Fruit fly (Drosophila melanogaster) whole organism, embryonic: ENCODE results near the gene SerRS.
A peak's percentile ranks its signal among the peaks of the same experiment; 100 is the strongest.

Experiments used
- C15 ChIP-seq: fragments of 200-800 bp; sonication (Bioruptor generic); IDR thresholded peaks from 3 replicates; pipeline ENCODE4 v1.3.6; 2022; ENCODE audit warnings: missing biosample characterization, missing genetic modification characterization
- CG10147 ChIP-seq: fragments of 200-800 bp; sonication (Bioruptor generic); optimal IDR thresholded peaks from 2 replicates; lab custom pipeline; 2019; ENCODE audit warnings: missing biosample characterization, mild to moderate bottlenecking, missing genetic modification characterization, moderate library complexity
- CG1024 ChIP-seq: fragments of 200-800 bp; sonication (Bioruptor generic); IDR thresholded peaks from 2 replicates; pipeline ENCODE4 v1.3.6; 2022; ENCODE audit warnings: missing biosample characterization, missing genetic modification characterization
- CG10431 ChIP-seq: fragments of 200-800 bp; sonication (Bioruptor generic); optimal IDR thresholded peaks from 3 replicates; lab custom pipeline; 2018; ENCODE audit warnings: missing biosample characterization, mild to moderate bottlenecking, missing genetic modification characterization
- CG12659 ChIP-seq: fragments of 200-800 bp; sonication (Bioruptor generic); optimal IDR thresholded peaks from 3 replicates; lab custom pipeline; 2017; ENCODE audit warnings: mild to moderate bottlenecking, missing biosample characterization, missing genetic modification reagents, missing genetic modification characterization
- CG13424 ChIP-seq: fragments of 200-800 bp; sonication (Bioruptor generic); optimal IDR thresholded peaks from 2 replicates; lab custom pipeline; 2019; ENCODE audit warnings: missing biosample characterization, mild to moderate bottlenecking, missing genetic modification characterization, moderate library complexity
- CG1529 ChIP-seq: fragments of 200-800 bp; sonication (Bioruptor generic); optimal IDR thresholded peaks from 3 replicates; lab custom pipeline; 2018; ENCODE audit warnings: missing biosample characterization, missing genetic modification characterization
- CG15479 ChIP-seq: fragments of 200-800 bp; sonication (Bioruptor generic); optimal IDR thresholded peaks from 3 replicates; lab custom pipeline; 2019; ENCODE audit warnings: missing biosample characterization, mild to moderate bottlenecking, missing genetic modification characterization, moderate library complexity
- CG18011 ChIP-seq: fragments of 200-800 bp; sonication (Bioruptor generic); optimal IDR thresholded peaks from 2 replicates; lab custom pipeline; 2017; ENCODE audit warnings: missing biosample characterization, missing genetic modification characterization, mild to moderate bottlenecking, moderate library complexity, missing genotype
- CG31388 ChIP-seq: fragments of 200-800 bp; sonication (Bioruptor generic); optimal IDR thresholded peaks from 2 replicates; lab custom pipeline; 2016; ENCODE audit warnings: missing biosample characterization, missing genetic modification characterization
- CG32767 ChIP-seq: fragments of 200-800 bp; sonication (Bioruptor generic); IDR thresholded peaks from 2 replicates; pipeline ENCODE4 v1.3.6; 2022; ENCODE audit warnings: missing biosample characterization, missing genetic modification characterization
- CG3995 ChIP-seq: fragments of 200-800 bp; sonication (Bioruptor generic); optimal IDR thresholded peaks from 3 replicates; lab custom pipeline; 2016; ENCODE audit warnings: missing biosample characterization, missing genetic modification characterization
- CG6175 ChIP-seq: fragments of 200-800 bp; sonication (Bioruptor generic); IDR thresholded peaks from 3 replicates; pipeline ENCODE4 v1.3.6; 2022; ENCODE audit warnings: missing biosample characterization, missing genetic modification characterization
- CG6791 ChIP-seq: fragments of 200-800 bp; sonication (Bioruptor generic); IDR thresholded peaks from 3 replicates; pipeline ENCODE4 v1.3.6; 2022; ENCODE audit warnings: missing biosample characterization, missing genetic modification characterization; ENCODE audit not compliant: partially characterized antibody
- CG7987 ChIP-seq: fragments of 200-800 bp; sonication (Bioruptor generic); optimal IDR thresholded peaks from 2 replicates; lab custom pipeline; 2018; ENCODE audit warnings: missing biosample characterization, mild to moderate bottlenecking, missing genetic modification characterization, moderate library complexity
- CG8290 ChIP-seq, 3 experiments: fragments of 200-800 bp; sonication (Bioruptor generic); optimal IDR thresholded peaks; 2 replicates each; lab custom pipeline; 2016 to 2019; ENCODE audit warnings: missing biosample characterization in 3 of 3, missing genetic modification characterization in 3 of 3, mild to moderate bottlenecking in 2 of 3, moderate library complexity in 1 of 3
- CG9609 ChIP-seq: fragments of 200-800 bp; sonication (Bioruptor generic); optimal IDR thresholded peaks from 3 replicates; lab custom pipeline; 2016; ENCODE audit warnings: missing biosample characterization, missing genetic modification characterization
- CTCF ChIP-seq: fragments of 200-800 bp; sonication (Bioruptor generic); optimal IDR thresholded peaks from 2 replicates; lab custom pipeline; 2017; ENCODE audit warnings: missing biosample characterization, mild to moderate bottlenecking, missing genetic modification characterization, moderate library complexity
- Dip2 ChIP-seq: fragments of 200-800 bp; sonication (Bioruptor generic); IDR thresholded peaks from 2 replicates; pipeline ENCODE4 v1.3.6; 2022; ENCODE audit warnings: missing biosample characterization, missing genetic modification characterization
- Mad ChIP-seq: fragments of 200-800 bp; sonication (Bioruptor generic); optimal IDR thresholded peaks from 2 replicates; lab custom pipeline; 2016; ENCODE audit warnings: missing biosample characterization, missing genetic modification characterization
- Nf-YA ChIP-seq: fragments of 200-800 bp; sonication (Bioruptor generic); IDR thresholded peaks from 2 replicates; pipeline ENCODE4 v1.3.6; 2022; ENCODE audit warnings: missing biosample characterization, missing genetic modification characterization
- Poxn ChIP-seq: fragments of 200-800 bp; sonication (Bioruptor generic); IDR thresholded peaks from 2 replicates; pipeline ENCODE4 v1.3.6; 2022; ENCODE audit warnings: missing biosample characterization, missing genetic modification characterization
- Ravus ChIP-seq: fragments of 200-800 bp; sonication (Bioruptor generic); IDR thresholded peaks from 2 replicates; pipeline ENCODE4 v1.3.6; 2022; ENCODE audit warnings: missing biosample characterization, missing genetic modification characterization
- TFAM ChIP-seq: fragments of 200-800 bp; sonication (Bioruptor generic); optimal IDR thresholded peaks from 2 replicates; lab custom pipeline; 2017; ENCODE audit warnings: missing biosample characterization, missing genetic modification characterization, inconsistent platforms
- Xbp1 ChIP-seq: fragments of 200-800 bp; sonication (Bioruptor generic); optimal IDR thresholded peaks from 3 replicates; lab custom pipeline; 2016; ENCODE audit warnings: missing biosample characterization, mild to moderate bottlenecking, missing genetic modification characterization
- Xrp1 ChIP-seq: fragments of 200-800 bp; sonication (Bioruptor generic); IDR thresholded peaks from 2 replicates; pipeline ENCODE4 v1.3.6; 2022; ENCODE audit warnings: missing biosample characterization, missing genetic modification characterization
- caup ChIP-seq: fragments of 200-800 bp; sonication (Bioruptor generic); optimal IDR thresholded peaks from 3 replicates; lab custom pipeline; 2017; ENCODE audit warnings: missing biosample characterization, mild to moderate bottlenecking, missing genetic modification characterization, moderate library complexity; ENCODE audit not compliant: severe bottlenecking
- chinmo ChIP-seq: fragments of 200-800 bp; sonication (Bioruptor generic); IDR thresholded peaks from 4 replicates; pipeline ENCODE4 v1.3.6; 2022; ENCODE audit warnings: missing biosample characterization, missing genetic modification characterization; ENCODE audit not compliant: partially characterized antibody
- chn ChIP-seq: fragments of 200-800 bp; sonication (Bioruptor generic); optimal IDR thresholded peaks from 2 replicates; lab custom pipeline; 2016; ENCODE audit warnings: missing biosample characterization, missing genetic modification characterization
- da ChIP-seq: fragments of 200-800 bp; sonication (Bioruptor generic); optimal IDR thresholded peaks from 2 replicates; lab custom pipeline; 2016; ENCODE audit warnings: missing biosample characterization, missing genetic modification characterization
- dimm ChIP-seq: fragments of 200-800 bp; sonication (Bioruptor generic); IDR thresholded peaks from 2 replicates; pipeline ENCODE4 v1.3.6; 2022; ENCODE audit warnings: missing biosample characterization, missing genetic modification characterization
- dmrt11E ChIP-seq: fragments of 200-800 bp; sonication (Bioruptor generic); optimal IDR thresholded peaks from 3 replicates; lab custom pipeline; 2018; ENCODE audit warnings: missing biosample characterization, mild to moderate bottlenecking, missing genetic modification characterization, moderate library complexity
- emc ChIP-seq: fragments of 200-800 bp; sonication (Bioruptor generic); optimal IDR thresholded peaks from 2 replicates; lab custom pipeline; 2016; ENCODE audit warnings: missing biosample characterization, missing genetic modification characterization
- exex ChIP-seq: fragments of 200-800 bp; sonication (Bioruptor generic); optimal IDR thresholded peaks from 4 replicates; lab custom pipeline; 2018; ENCODE audit warnings: missing biosample characterization, mild to moderate bottlenecking, missing genetic modification characterization, moderate library complexity
- fu2 ChIP-seq: fragments of 200-800 bp; sonication (Bioruptor generic); optimal IDR thresholded peaks from 2 replicates; lab custom pipeline; 2016; ENCODE audit warnings: missing biosample characterization, missing genetic modification characterization
- gce ChIP-seq: fragments of 200-800 bp; sonication (Bioruptor generic); IDR thresholded peaks from 3 replicates; pipeline ENCODE4 v1.3.6; 2022; ENCODE audit warnings: missing biosample characterization, missing genetic modification characterization
- gem ChIP-seq: fragments of 200-800 bp; sonication (Bioruptor generic); optimal IDR thresholded peaks from 2 replicates; lab custom pipeline; 2019; ENCODE audit warnings: missing biosample characterization, mild to moderate bottlenecking, missing genetic modification characterization, moderate library complexity
- gro ChIP-seq: fragments of 200-800 bp; sonication (Bioruptor generic); optimal IDR thresholded peaks from 2 replicates; lab custom pipeline; 2016; ENCODE audit warnings: missing biosample characterization, missing genetic modification characterization
- her ChIP-seq: fragments of 200-800 bp; sonication (Bioruptor generic); optimal IDR thresholded peaks from 2 replicates; lab custom pipeline; 2016; ENCODE audit warnings: missing biosample characterization, missing genetic modification characterization
- knrl ChIP-seq: fragments of 200-800 bp; sonication (Bioruptor generic); IDR thresholded peaks from 3 replicates; pipeline ENCODE4 v1.3.6; 2022; ENCODE audit warnings: missing biosample characterization, missing genetic modification characterization; ENCODE audit not compliant: partially characterized antibody
- maf-S ChIP-seq: fragments of 200-800 bp; sonication (Bioruptor generic); optimal IDR thresholded peaks from 2 replicates; lab custom pipeline; 2016; ENCODE audit warnings: missing biosample characterization, missing genetic modification characterization
- nom ChIP-seq: fragments of 200-800 bp; sonication (Bioruptor generic); optimal IDR thresholded peaks from 2 replicates; lab custom pipeline; 2017; ENCODE audit warnings: missing biosample characterization, missing genetic modification characterization, mild to moderate bottlenecking, moderate library complexity, missing genetic modification reagents
- p53 ChIP-seq: fragments of 200-800 bp; sonication (Bioruptor generic); optimal IDR thresholded peaks from 2 replicates; lab custom pipeline; 2016; ENCODE audit warnings: missing biosample characterization, missing genetic modification characterization
- peb ChIP-seq: fragments of 200-800 bp; sonication (Bioruptor generic); IDR thresholded peaks from 2 replicates; pipeline ENCODE4 v1.3.6; 2022; ENCODE audit warnings: missing biosample characterization, missing genetic modification characterization
- repo ChIP-seq: fragments of 200-800 bp; sonication (Bioruptor generic); optimal IDR thresholded peaks from 2 replicates; lab custom pipeline; 2016; ENCODE audit warnings: missing biosample characterization, missing genetic modification characterization
- scrt ChIP-seq: fragments of 200-800 bp; sonication (Bioruptor generic); optimal IDR thresholded peaks from 2 replicates; lab custom pipeline; 2018; ENCODE audit warnings: missing biosample characterization, mild to moderate bottlenecking, missing genetic modification characterization, moderate library complexity
- sisA ChIP-seq: fragments of 200-800 bp; sonication (Bioruptor generic); IDR thresholded peaks from 2 replicates; pipeline ENCODE4 v1.3.6; 2022; ENCODE audit warnings: missing biosample characterization, missing genetic modification characterization
- sob ChIP-seq: fragments of 200-800 bp; sonication (Bioruptor generic); IDR thresholded peaks from 2 replicates; pipeline ENCODE4 v1.3.6; 2022; ENCODE audit warnings: missing biosample characterization, missing genetic modification characterization
- sug ChIP-seq: fragments of 200-800 bp; optimal IDR thresholded peaks from 2 replicates; lab custom pipeline; 2019; ENCODE audit warnings: missing biosample characterization, mild to moderate bottlenecking, missing genetic modification characterization, moderate library complexity
- wek ChIP-seq: fragments of 200-800 bp; sonication (Bioruptor generic); optimal IDR thresholded peaks from 3 replicates; lab custom pipeline; 2018; ENCODE audit warnings: missing biosample characterization, mild to moderate bottlenecking, missing genetic modification characterization, moderate library complexity

Gene SerRS

dm6 chr2L:3037153-3037579 lies at the start of gene SerRS, which contains the start of gene CG17260:
Gene SerRS (minus strand): TSS chr2L:3037403.
Gene CG17260 (plus strand): TSS chr2L:3037230.
- no peak for TF ChIP-seq CG15479 (GFP tag; lab: Kevin White, UChicago)
- peak; percentile 92 for TF ChIP-seq sug (tag; lab: Kevin White, UChicago)
- peak; percentile 78 for TF ChIP-seq CG7987 (GFP tag; lab: Kevin White, UChicago)
- peak; percentile 91 for TF ChIP-seq caup (GFP tag; lab: Kevin White, UChicago)
- TF ChIP-seq Nf-YA (GFP tag; lab: Robert Waterston, UW): peak; percentile 67; the same call in 1 of the 2 replicates
- peak; percentile 94 for TF ChIP-seq CG13424
- peak; percentile 80 for TF ChIP-seq Poxn (GFP tag; lab: Robert Waterston, UW)
- TF ChIP-seq gem (tag; lab: Kevin White, UChicago): peak; percentile 97
- peak; percentile 66 for TF ChIP-seq knrl (GFP tag; lab: Robert Waterston, UW)
- TF ChIP-seq maf-S: peak; percentile 93
- peak; percentile 85 for TF ChIP-seq CG9609 (GFP tag; lab: Kevin White, UChicago)
- peak; percentile 70 for TF ChIP-seq her (GFP tag; lab: Kevin White, UChicago)
- TF ChIP-seq gro (GFP tag; lab: Kevin White, UChicago): peak; percentile 92
- peak; percentile 85 for TF ChIP-seq dmrt11E (tag; lab: Kevin White, UChicago)
- TF ChIP-seq TFAM (GFP tag; lab: Kevin White, UChicago): peak; percentile 38
- TF ChIP-seq CG12659 (GFP tag; lab: Kevin White, UChicago): peak; percentile 93
- peak; percentile 87 for TF ChIP-seq peb (GFP tag; lab: Robert Waterston, UW)
- TF ChIP-seq Xrp1 (GFP tag; lab: Robert Waterston, UW): peak; percentile 95
- 0 out of 4 replicates have a peak, but pooled peaks have one; percentile 26 for TF ChIP-seq chinmo (GFP tag; lab: Robert Waterston, UW)
- peak; percentile 94 for TF ChIP-seq sisA (GFP tag; lab: Robert Waterston, UW)
- TF ChIP-seq exex: peak; percentile 72
- TF ChIP-seq CG1024: peak; percentile 35; the same call in 1 of the 2 replicates
- TF ChIP-seq fu2 (GFP tag; lab: Kevin White, UChicago): peak; percentile 92
- peak; percentile 93 for TF ChIP-seq Mad (GFP tag; lab: Kevin White, UChicago)
- peak; percentile 67 for TF ChIP-seq nom
- peak; percentile 76 for TF ChIP-seq scrt (GFP tag; lab: Kevin White, UChicago)
- peak; percentile 72 for TF ChIP-seq CG1529 (GFP tag; lab: Kevin White, UChicago)
- peak; percentile 79; the same call in 2 of the 3 replicates for TF ChIP-seq C15 (GFP tag; lab: Robert Waterston, UW)
- peak; percentile 84; the same call in 1 of the 2 replicates for TF ChIP-seq CG32767 (GFP tag; lab: Robert Waterston, UW)
- TF ChIP-seq chn (GFP tag; lab: Kevin White, UChicago): peak; percentile 95
- peak; percentile 37 for TF ChIP-seq CTCF (GFP tag; lab: Kevin White, UChicago)
- TF ChIP-seq Ravus (GFP tag; lab: Robert Waterston, UW): peak; percentile 78
- TF ChIP-seq CG3995 (GFP tag; lab: Kevin White, UChicago): peak; percentile 73
- TF ChIP-seq sob (GFP tag; lab: Robert Waterston, UW): peak; percentile 97
- peak; percentile 86 for TF ChIP-seq da
- peak; percentile 82 for TF ChIP-seq CG6175
- peak; percentile 80 for TF ChIP-seq emc (GFP tag; lab: Kevin White, UChicago)
- no peak for TF ChIP-seq CG6791
- peak; percentile 63; the same call in 1 of the 3 replicates for TF ChIP-seq gce (GFP tag; lab: Robert Waterston, UW)
- TF ChIP-seq CG31388 (GFP tag; lab: Kevin White, UChicago): peak; percentile 80
- TF ChIP-seq CG8290 (GFP tag; optimal IDR thresholded peaks at IDR 0.05; lab: Kevin White, UChicago): peak; percentile 88
- peak; percentile 74 to 77 for TF ChIP-seq CG8290 (tag; optimal IDR thresholded peaks at IDR 0.05; lab: Kevin White, UChicago)
- peak; percentile 59; the same call in 1 of the 2 replicates for TF ChIP-seq Dip2
- TF ChIP-seq CG10431: peak; percentile 73
- peak; percentile 84 for TF ChIP-seq CG18011 (GFP tag; lab: Kevin White, UChicago)
- TF ChIP-seq wek: no peak
- peak; percentile 68 for TF ChIP-seq repo
- peak; percentile 96 for TF ChIP-seq Xbp1
- peak; percentile 90 for TF ChIP-seq CG10147 (GFP tag; lab: Kevin White, UChicago)
- TF ChIP-seq dimm: peak; percentile 73
- TF ChIP-seq p53 (GFP tag; lab: Kevin White, UChicago): peak; percentile 63
